Worm (Caenorhabditis elegans) whole organism, young adult: ENCODE measurements around the gene col-75.

Experiments used
- B0035.1 ChIP-seq: sonication (generic microtip); optimal IDR thresholded peaks from 2 replicates; lab custom pipeline; 2016; ENCODE audit warnings: missing genetic modification characterization, mild to moderate bottlenecking, missing compliant biosample characterization, missing genotype, missing genetic modification reagents
- D2030.7 ChIP-seq: fragments of 200-800 bp; sonication (Bioruptor generic); IDR thresholded peaks from 2 replicates; pipeline ENCODE4 v1.3.6; 2022; ENCODE audit warnings: missing genetic modification reagents, missing genetic modification characterization, missing compliant biosample characterization
- F37B4.10 ChIP-seq: fragments of 200-800 bp; sonication (Bioruptor generic); IDR thresholded peaks from 2 replicates; pipeline ENCODE4 v1.3.6; 2022; ENCODE audit warnings: missing genetic modification characterization, missing compliant biosample characterization
- F52B5.7 ChIP-seq: sonication (generic microtip); optimal IDR thresholded peaks from 2 replicates; lab custom pipeline; 2016; ENCODE audit warnings: mild to moderate bottlenecking, missing genetic modification characterization, missing compliant biosample characterization
- F55B11.4 ChIP-seq: sonication (generic microtip); optimal IDR thresholded peaks from 2 replicates; lab custom pipeline; 2016; ENCODE audit warnings: missing compliant biosample characterization, missing genetic modification characterization, borderline replicate concordance; ENCODE audit not compliant: insufficient read depth
- T07F8.4 ChIP-seq: sonication (generic microtip); optimal IDR thresholded peaks from 2 replicates; lab custom pipeline; 2016; ENCODE audit warnings: mild to moderate bottlenecking, missing genetic modification characterization, moderate library complexity, missing compliant biosample characterization
- T26A5.8 ChIP-seq: sonication (generic microtip); optimal IDR thresholded peaks from 2 replicates; lab custom pipeline; 2016; ENCODE audit warnings: missing genetic modification characterization, missing compliant biosample characterization
- Y53G8AR.9 ChIP-seq: fragments of 200-800 bp; sonication (Bioruptor generic); conservative IDR thresholded peaks from 2 replicates; pipeline ENCODE4 v1.3.6; 2022; ENCODE audit warnings: missing genetic modification reagents, missing genetic modification characterization, missing compliant biosample characterization
- Y56A3A.18 ChIP-seq: fragments of 200-800 bp; sonication (Bioruptor generic); IDR thresholded peaks from 2 replicates; pipeline ENCODE4 v1.3.6; 2022; ENCODE audit warnings: missing genetic modification reagents, missing genetic modification characterization, missing compliant biosample characterization
- Y67H2A.10 ChIP-seq: fragments of 200-800 bp; sonication (Bioruptor generic); conservative IDR thresholded peaks from 2 replicates; pipeline ENCODE4 v1.3.6; 2022; ENCODE audit warnings: missing genetic modification reagents, missing genetic modification characterization, missing compliant biosample characterization
- Y95B8A.8 ChIP-seq: fragments of 200-800 bp; sonication (Bioruptor generic); IDR thresholded peaks from 2 replicates; pipeline ENCODE4 v1.3.6; 2022; ENCODE audit warnings: missing genetic modification reagents, missing genetic modification characterization, missing compliant biosample characterization
- ZK185.1 ChIP-seq: sonication (generic microtip); optimal IDR thresholded peaks from 2 replicates; lab custom pipeline; 2016; ENCODE audit warnings: mild to moderate bottlenecking, missing genetic modification characterization, missing compliant biosample characterization; ENCODE audit not compliant: poor library complexity, severe bottlenecking
- ama-1 ChIP-seq, 3 experiments: fragments of 150-350 bp in 1 of 3; sonication (generic microtip) in 2 of 3; optimal IDR thresholded peaks; 2 replicates each; lab custom pipeline; 2014 to 2018; ENCODE audit warnings: missing biosample characterization in 2 of 3, missing genetic modification characterization in 2 of 3, missing genetic modification reagents in 2 of 3
- aptf-2 ChIP-seq: fragments of 200-800 bp; sonication (Bioruptor generic); conservative IDR thresholded peaks from 2 replicates; pipeline ENCODE4 v1.3.6; 2022; ENCODE audit warnings: missing genetic modification reagents, missing genetic modification characterization, missing compliant biosample characterization
- athp-1 ChIP-seq: sonication (generic microtip); optimal IDR thresholded peaks from 2 replicates; lab custom pipeline; 2017; ENCODE audit warnings: mild to moderate bottlenecking, missing genetic modification characterization, missing compliant biosample characterization
- attf-6 ChIP-seq: fragments of 200-800 bp; sonication (Bioruptor generic); IDR thresholded peaks from 2 replicates; pipeline ENCODE4 v1.3.6; 2022; ENCODE audit warnings: missing genetic modification reagents, missing genetic modification characterization, missing compliant biosample characterization
- ccch-3 ChIP-seq: fragments of 200-800 bp; sonication (Bioruptor generic); optimal IDR thresholded peaks from 2 replicates; lab custom pipeline; 2018; ENCODE audit warnings: mild to moderate bottlenecking, missing genetic modification characterization, missing compliant biosample characterization
- cebp-1 ChIP-seq, 2 experiments: fragments of 200-800 bp in 1 of 2; sonication (Bioruptor generic) in 1 of 2; sonication (generic microtip) in 1 of 2; IDR thresholded peaks in 1 of 2; optimal IDR thresholded peaks in 1 of 2; 2 replicates each; pipeline versions ENCODE4 v1.3.6 to Lab custom; 2017 to 2022; ENCODE audit warnings: missing compliant biosample characterization in 2 of 2, missing genetic modification characterization in 2 of 2, mild to moderate bottlenecking in 1 of 2, missing genetic modification reagents in 1 of 2, moderate library complexity in 1 of 2
- cebp-2 ChIP-seq: fragments of 200-800 bp; sonication (Bioruptor generic); IDR thresholded peaks from 2 replicates; pipeline ENCODE4 v1.3.6; 2022; ENCODE audit warnings: missing genetic modification characterization, missing compliant biosample characterization
- dox-1 ChIP-seq: fragments of 200-800 bp; sonication (Bioruptor generic); IDR thresholded peaks from 2 replicates; pipeline ENCODE4 v1.3.6; 2022; ENCODE audit warnings: missing genetic modification reagents, missing genetic modification characterization, missing compliant biosample characterization
- egl-18 ChIP-seq: fragments of 200-800 bp; sonication (Bioruptor generic); IDR thresholded peaks from 2 replicates; pipeline ENCODE4 v1.3.6; 2022; ENCODE audit warnings: missing genetic modification reagents, missing genetic modification characterization, missing compliant biosample characterization
- egl-44 ChIP-seq: fragments of 200-800 bp; sonication (Bioruptor generic); IDR thresholded peaks from 2 replicates; pipeline ENCODE4 v1.3.6; 2022; ENCODE audit warnings: missing genetic modification reagents, missing genetic modification characterization, missing compliant biosample characterization
- egrh-3 ChIP-seq: fragments of 200-800 bp; sonication (Bioruptor generic); IDR thresholded peaks from 2 replicates; pipeline ENCODE4 v1.3.6; 2022; ENCODE audit warnings: missing genetic modification reagents, missing genetic modification characterization, missing compliant biosample characterization
- fkh-3 ChIP-seq: sonication (generic microtip); optimal IDR thresholded peaks from 2 replicates; lab custom pipeline; 2016; ENCODE audit warnings: mild to moderate bottlenecking, missing genetic modification characterization, missing compliant biosample characterization
- gei-17 ChIP-seq: fragments of 200-800 bp; sonication (Bioruptor generic); optimal IDR thresholded peaks from 2 replicates; lab custom pipeline; 2018; ENCODE audit warnings: mild to moderate bottlenecking, missing genetic modification characterization, missing compliant biosample characterization
- hlh-26 ChIP-seq: fragments of 200-800 bp; sonication (Bioruptor generic); conservative IDR thresholded peaks from 2 replicates; pipeline ENCODE4 v1.3.6; 2022; ENCODE audit warnings: missing genetic modification reagents, missing genetic modification characterization, missing compliant biosample characterization
- hmg-1.2 ChIP-seq: fragments of 200-800 bp; sonication (Bioruptor generic); IDR thresholded peaks from 2 replicates; pipeline ENCODE4 v1.3.6; 2022; ENCODE audit warnings: missing genetic modification reagents, missing genetic modification characterization, missing compliant biosample characterization
- hmg-20 ChIP-seq: fragments of 200-800 bp; sonication (Bioruptor generic); IDR thresholded peaks from 2 replicates; pipeline ENCODE4 v1.3.6; 2022; ENCODE audit warnings: missing genetic modification reagents, missing genetic modification characterization, missing compliant biosample characterization
- let-526 ChIP-seq: fragments of 200-800 bp; sonication (Bioruptor generic); IDR thresholded peaks from 2 replicates; pipeline ENCODE4 v1.3.6; 2022; ENCODE audit warnings: missing genetic modification reagents, missing genetic modification characterization, missing compliant biosample characterization
- lin-26 ChIP-seq: fragments of 200-800 bp; sonication (Bioruptor generic); IDR thresholded peaks from 2 replicates; pipeline ENCODE4 v1.3.6; 2022; ENCODE audit warnings: missing genetic modification reagents, missing genetic modification characterization, missing compliant biosample characterization
- lsy-27 ChIP-seq: sonication (generic microtip); optimal IDR thresholded peaks from 2 replicates; lab custom pipeline; 2017; ENCODE audit warnings: missing genetic modification characterization, mild to moderate bottlenecking, missing compliant biosample characterization, antibody characterized with exemption, missing genotype, borderline replicate concordance; ENCODE audit not compliant: insufficient read depth
- madf-10 ChIP-seq: sonication (generic microtip); optimal IDR thresholded peaks from 2 replicates; lab custom pipeline; 2016; ENCODE audit warnings: mild to moderate bottlenecking, missing genetic modification characterization, missing compliant biosample characterization
- madf-6 ChIP-seq: fragments of 200-800 bp; sonication (Bioruptor generic); IDR thresholded peaks from 2 replicates; pipeline ENCODE4 v1.3.6; 2022; ENCODE audit warnings: missing genetic modification reagents, missing genetic modification characterization, missing compliant biosample characterization
- nfya-2 ChIP-seq: fragments of 200-800 bp; sonication (Bioruptor generic); IDR thresholded peaks from 2 replicates; pipeline ENCODE4 v1.3.6; 2022; ENCODE audit warnings: missing genetic modification reagents, missing genetic modification characterization, missing compliant biosample characterization
- nfyb-1 ChIP-seq: fragments of 200-800 bp; sonication (Bioruptor generic); IDR thresholded peaks from 2 replicates; pipeline ENCODE4 v1.3.6; 2022; ENCODE audit warnings: missing genetic modification reagents, missing genetic modification characterization, missing compliant biosample characterization
- pha-4 ChIP-seq: fragments of 150-350 bp; sonication (generic microtip); optimal IDR thresholded peaks from 2 replicates; lab custom pipeline; 2014; ENCODE audit warnings: missing biosample characterization, missing genetic modification reagents, missing genetic modification characterization
- sdz-38 ChIP-seq: sonication (generic microtip); optimal IDR thresholded peaks from 2 replicates; lab custom pipeline; 2016; ENCODE audit warnings: missing genotype, missing genetic modification characterization, missing compliant biosample characterization
- sea-2 ChIP-seq: fragments of 200-800 bp; sonication (Bioruptor generic); IDR thresholded peaks from 2 replicates; pipeline ENCODE4 v1.3.6; 2022; ENCODE audit warnings: missing genetic modification characterization, missing compliant biosample characterization
- unc-62 ChIP-seq: fragments of 150-350 bp; optimal IDR thresholded peaks from 2 replicates; lab custom pipeline; 2014; ENCODE audit warnings: missing biosample characterization, missing genetic modification reagents, missing genetic modification characterization
- ztf-25 ChIP-seq: fragments of 200-800 bp; sonication (Bioruptor generic); IDR thresholded peaks from 2 replicates; pipeline ENCODE4 v1.3.6; 2022; ENCODE audit warnings: missing genetic modification reagents, missing genetic modification characterization, missing compliant biosample characterization
- ztf-28 ChIP-seq: fragments of 200-800 bp; sonication (Bioruptor generic); IDR thresholded peaks from 2 replicates; pipeline ENCODE4 v1.3.6; 2022; ENCODE audit warnings: missing genetic modification reagents, missing genetic modification characterization, missing compliant biosample characterization

Gene col-75

DNA sequence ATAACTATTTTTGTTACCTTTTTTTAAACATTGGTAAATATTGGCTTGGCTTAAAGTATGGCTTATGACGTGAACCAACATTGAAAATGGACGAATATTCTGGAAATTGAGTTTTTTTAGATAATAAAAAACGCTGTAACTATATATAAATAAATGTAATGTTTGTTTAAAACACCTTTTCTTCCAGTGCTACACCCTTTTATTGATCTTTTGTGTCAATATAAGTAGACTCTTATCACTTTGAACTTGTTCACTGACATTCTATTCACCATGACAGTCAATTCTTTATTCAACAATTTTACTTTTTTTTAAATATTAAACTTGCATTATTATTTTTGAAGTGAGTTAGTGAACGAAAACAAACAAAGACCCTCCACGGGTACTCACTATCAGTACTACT, 22.9 kb upstream of the col-75 start, which contains the start of gene T25D10.1:
T25D10.1 (plus strand) TSS at position 169 of the 400 bp plus-strand sequence.
- TF ChIP-seq cebp-1 (GFP tag; IDR thresholded peaks at IDR 0.05; lab: Robert Waterston, UW) (no peak), cebp-1 (tag; optimal IDR thresholded peaks at IDR 0.05; lab: Kevin White, UChicago) (no peak), Y67H2A.10 (no peak), fkh-3 (tag; lab: Kevin White, UChicago) (no peak), lin-26 (GFP tag; lab: Robert Waterston, UW) (no peak), egrh-3 (GFP tag; lab: Robert Waterston, UW) (no peak), madf-10 (tag; lab: Kevin White, UChicago) (no peak), ama-1 (optimal IDR thresholded peaks at IDR 0.05; lab: Kevin White, UChicago) (no peak), ama-1 (GFP tag; optimal IDR thresholded peaks at IDR 0.05; lab: Kevin White, UChicago) (no peak), unc-62 (no peak), hmg-1.2 (no peak), D2030.7 (GFP tag; lab: Robert Waterston, UW) (no peak), F52B5.7 (tag; lab: Kevin White, UChicago) (no peak), B0035.1 (tag; lab: Kevin White, UChicago) (no peak), dox-1 (GFP tag; lab: Robert Waterston, UW) (no peak), attf-6 (no peak), ccch-3 (GFP tag; lab: Kevin White, UChicago) (no peak), pha-4 (tag; lab: Kevin White, UChicago) (no peak), nfya-2 (no peak), sdz-38 (no peak), ZK185.1 (tag; lab: Kevin White, UChicago) (no peak), aptf-2 (GFP tag; lab: Robert Waterston, UW) (no peak)

DNA sequence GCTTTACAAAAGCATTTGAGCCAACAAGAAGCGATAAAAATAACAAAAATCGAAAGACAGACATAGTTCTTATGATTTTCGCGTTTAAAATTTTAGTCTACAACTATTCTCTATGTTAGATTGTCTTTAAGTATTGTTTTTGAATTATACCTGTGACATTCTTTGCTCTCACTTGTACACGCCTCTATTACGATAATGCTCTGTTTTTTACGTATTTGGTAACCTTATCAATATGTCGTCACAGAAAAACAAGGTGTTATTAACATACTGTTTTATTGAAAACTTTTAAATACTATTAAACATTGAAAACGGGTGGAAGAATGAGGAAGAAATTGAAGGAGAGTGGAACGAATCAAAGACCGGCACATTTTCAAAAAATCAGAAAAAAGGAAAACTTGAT, 18.8 kb upstream of the col-75 start, which contains the start of gene spp-11:
spp-11 (minus strand) TSS at position 101 of the 400 bp plus-strand sequence.
- TF ChIP-seq ztf-28 (GFP tag; lab: Robert Waterston, UW): no peak
- TF ChIP-seq hlh-26 (GFP tag; lab: Robert Waterston, UW): no peak
- TF ChIP-seq T26A5.8: no peak
- TF ChIP-seq nfyb-1 (GFP tag; lab: Robert Waterston, UW): no peak
- TF ChIP-seq F52B5.7 (tag; lab: Kevin White, UChicago): no peak
- no peak for TF ChIP-seq D2030.7 (GFP tag; lab: Robert Waterston, UW)
- no peak for TF ChIP-seq madf-6
- TF ChIP-seq Y95B8A.8 (GFP tag; lab: Robert Waterston, UW): no peak
- TF ChIP-seq Y56A3A.18 (GFP tag; lab: Robert Waterston, UW): no peak
- no peak for TF ChIP-seq ztf-25 (GFP tag; lab: Robert Waterston, UW)
- TF ChIP-seq egl-44: no peak
- TF ChIP-seq ama-1 (optimal IDR thresholded peaks at IDR 0.05; lab: Kevin White, UChicago): no peak
- TF ChIP-seq ama-1 (GFP tag; optimal IDR thresholded peaks at IDR 0.05; lab: Kevin White, UChicago): no peak
- TF ChIP-seq F37B4.10 (GFP tag; lab: Robert Waterston, UW): no peak
- TF ChIP-seq lsy-27: no peak
- no peak for TF ChIP-seq sea-2 (GFP tag; lab: Robert Waterston, UW)
- no peak for TF ChIP-seq let-526
- no peak for TF ChIP-seq T07F8.4
- no peak for TF ChIP-seq athp-1 (tag; lab: Kevin White, UChicago)

DNA sequence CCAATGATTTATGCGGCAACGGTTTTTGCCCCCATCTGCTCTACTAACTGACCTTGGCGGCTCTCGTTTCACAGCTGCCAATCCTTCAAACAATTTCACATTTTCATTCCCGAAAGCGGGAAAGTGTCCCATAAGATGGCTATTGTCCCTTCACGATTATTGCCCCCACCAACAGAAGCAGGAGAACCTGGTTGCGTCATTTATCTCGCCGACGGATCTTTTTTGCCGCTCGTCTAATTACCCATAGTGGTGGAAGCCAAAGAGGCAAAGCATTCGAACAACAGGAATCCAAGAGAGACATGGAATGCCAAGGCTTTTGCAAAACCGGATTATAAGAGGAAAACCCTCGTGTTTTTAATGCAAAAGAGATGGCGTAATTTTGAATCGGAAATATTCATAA, 17.0 kb upstream of the col-75 start:
- TF ChIP-seq sdz-38 (no peak), egl-18 (GFP tag; lab: Robert Waterston, UW) (no peak), cebp-2 (GFP tag; lab: Robert Waterston, UW) (no peak), Y53G8AR.9 (no peak), F55B11.4 (tag; lab: Kevin White, UChicago) (no peak), attf-6 (no peak), F52B5.7 (tag; lab: Kevin White, UChicago) (no peak), B0035.1 (tag; lab: Kevin White, UChicago) (no peak), gei-17 (GFP tag; lab: Kevin White, UChicago) (no peak), hmg-20 (GFP tag; lab: Robert Waterston, UW) (no peak)
